Fruit fly (Drosophila melanogaster): ENCODE data around the gene Ssl1.

Ssl1 gene

DNA sequence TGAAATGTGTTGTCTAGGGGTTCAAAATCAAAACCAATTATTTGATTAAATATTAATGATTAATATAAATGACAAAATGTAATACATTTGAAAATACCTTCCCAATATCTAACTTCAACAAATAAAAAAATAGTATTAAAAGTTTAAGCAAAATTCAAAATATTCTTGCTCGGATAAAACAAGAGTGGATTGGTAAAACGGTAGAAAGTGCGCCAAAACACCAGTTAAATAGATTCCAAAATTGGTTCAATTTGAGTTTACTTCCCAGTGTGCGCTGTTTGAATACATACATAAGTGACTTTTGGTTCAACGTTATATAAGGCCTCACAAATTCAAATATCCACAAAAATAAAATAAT is 13.8 kb upstream of the Ssl1 start (continued):
- TF ChIP-seq Myb (GFP tag; optimal IDR thresholded peaks at IDR 0.05) (no peak), ind (GFP tag; optimal IDR thresholded peaks at IDR 0.05) (peak; percentile 58), slbo (GFP tag; IDR thresholded peaks at IDR 0.05) (peak; percentile 71), CG15269 (tag; optimal IDR thresholded peaks at IDR 0.05) (peak; percentile 88), bsh (GFP tag; optimal IDR thresholded peaks at IDR 0.05) (peak; percentile 45 to 57), CG5180 (GFP tag; optimal IDR thresholded peaks at IDR 0.05) (peak; percentile 50), vfl (GFP tag; optimal IDR thresholded peaks at IDR 0.05) (peak; percentile 40), H2.0 (GFP tag; IDR thresholded peaks at IDR 0.05) (peak; percentile 45), Dbx (GFP tag; IDR thresholded peaks at IDR 0.05) (peak; percentile 51; the same call in 1 of the 3 replicates), HLH54F (GFP tag; optimal IDR thresholded peaks at IDR 0.05) (peak; percentile 3), Fer1 (GFP tag; optimal IDR thresholded peaks at IDR 0.05) (peak; percentile 73), Max (GFP tag; optimal IDR thresholded peaks at IDR 0.05) (peak; percentile 49), nerfin-1 (tag; optimal IDR thresholded peaks at IDR 0.05) (peak; percentile 55), cwo (GFP tag; optimal IDR thresholded peaks at IDR 0.05) (peak; percentile 49), CG15696 (tag; optimal IDR thresholded peaks at IDR 0.05) (peak; percentile 23), Vsx1 (GFP tag; optimal IDR thresholded peaks at IDR 0.05) (peak; percentile 72), Hr3 (GFP tag; optimal IDR thresholded peaks at IDR 0.05) (peak; percentile 55), CG2889 (GFP tag; IDR thresholded peaks at IDR 0.05) (peak; percentile 72; the same call in 1 of the 3 replicates), CG13123 (GFP tag; optimal IDR thresholded peaks at IDR 0.05) (peak; percentile 37), CG11560 (tag; IDR thresholded peaks at IDR 0.05) (no peak), so (GFP tag; IDR thresholded peaks at IDR 0.05) (0 out of 3 replicates have a peak, but pooled peaks have one; percentile 41), CG7357 (GFP tag; IDR thresholded peaks at IDR 0.05) (no peak), CG2678 (tag; optimal IDR thresholded peaks at IDR 0.05) (peak; percentile 86), dpn (GFP tag; optimal IDR thresholded peaks at IDR 0.05) (peak; percentile 7 to 69), Lpt (GFP tag; optimal IDR thresholded peaks at IDR 0.05) (no peak), toy (GFP tag; IDR thresholded peaks at IDR 0.05) (no peak), tup (GFP tag; optimal IDR thresholded peaks at IDR 0.05) (no peak), fd96Cb (tag; optimal IDR thresholded peaks at IDR 0.05) (peak; percentile 54), CG10979 (tag; optimal IDR thresholded peaks at IDR 0.05) (peak; percentile 33), lilli (GFP tag; optimal IDR thresholded peaks at IDR 0.05) (peak; percentile 71), CG10654 (GFP tag; optimal IDR thresholded peaks at IDR 0.05) (peak; percentile 43), Antp (GFP tag; optimal IDR thresholded peaks at IDR 0.05) (no peak), CG15514 (GFP tag; optimal IDR thresholded peaks at IDR 0.05) (peak; percentile 22), Eip74EF (GFP tag; optimal IDR thresholded peaks at IDR 0.05) (peak in 1 of 2 experiments; percentile 71), CG11456 (GFP tag; IDR thresholded peaks at IDR 0.05) (no peak), HmgD (GFP tag; optimal IDR thresholded peaks at IDR 0.05) (no peak), psq (GFP tag; optimal IDR thresholded peaks at IDR 0.05) (peak; percentile 11), CG12219 (GFP tag; optimal IDR thresholded peaks at IDR 0.05) (peak; percentile 16), CG4730 (GFP tag; IDR thresholded peaks at IDR 0.05) (peak; percentile 52; the same call in 1 of the 2 replicates), CG11695 (GFP tag; IDR thresholded peaks at IDR 0.05) (peak; percentile 83), gem (tag; optimal IDR thresholded peaks at IDR 0.05) (peak; percentile 91), CG2875 (GFP tag; optimal IDR thresholded peaks at IDR 0.05) (peak; percentile 23), shn (GFP tag; optimal IDR thresholded peaks at IDR 0.05) (no peak), kay (GFP tag; optimal IDR thresholded peaks at IDR 0.05) (peak; percentile 71), Xrp1 (GFP tag; IDR thresholded peaks at IDR 0.05) (peak; percentile 71), Chrac-16 (GFP tag; optimal IDR thresholded peaks at IDR 0.05) (peak; percentile 48), Hand (GFP tag; optimal IDR thresholded peaks at IDR 0.05) (peak; percentile 61), gcm (GFP tag; optimal IDR thresholded peaks at IDR 0.05) (peak; percentile 75), CG17568 (GFP tag; optimal IDR thresholded peaks at IDR 0.05) (peak; percentile 61), gce (GFP tag; IDR thresholded peaks at IDR 0.05) (0 out of 3 replicates have a peak, but pooled peaks have one; percentile 15)
